Fruit fly (Drosophila melanogaster): ENCODE data around the gene CG42654.

The CG42654 gene

DNA sequence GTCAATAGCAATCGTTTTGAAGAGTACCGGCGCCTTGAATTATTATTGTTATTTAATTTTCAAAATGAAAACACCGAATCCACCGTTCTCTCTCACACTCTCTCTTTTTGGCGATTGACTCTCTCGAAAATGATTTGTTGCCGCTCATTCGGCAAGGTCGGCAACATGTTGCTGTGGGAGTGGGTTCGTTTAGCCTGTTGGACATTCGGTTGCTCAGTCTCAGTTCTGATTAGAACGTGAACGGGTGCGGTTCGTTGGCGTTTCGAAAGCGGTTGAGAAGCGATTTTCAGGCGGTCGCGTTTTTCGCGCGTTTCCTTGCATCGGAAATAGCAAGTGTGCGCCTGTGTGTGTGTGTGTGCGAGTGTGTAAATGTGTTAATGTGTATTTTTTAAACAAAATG is 15.3 kb downstream of the CG42654 start, which contains the start of gene Ac76E (continued):
- TF ChIP-seq ab (GFP tag; optimal IDR thresholded peaks at IDR 0.05) (no peak), gro (GFP tag; optimal IDR thresholded peaks at IDR 0.05) (peak; percentile 80), CG12769 (tag; optimal IDR thresholded peaks at IDR 0.05) (peak; percentile 65), CG13894 (tag; optimal IDR thresholded peaks at IDR 0.05) (peak; percentile 9), CG9609 (GFP tag; optimal IDR thresholded peaks at IDR 0.05) (no peak), CG8944 (GFP tag; optimal IDR thresholded peaks at IDR 0.05) (no peak), CG33557 (GFP tag; optimal IDR thresholded peaks at IDR 0.05) (no peak), gsb (GFP tag; IDR thresholded peaks at IDR 0.05) (no peak), CG6791 (GFP tag; IDR thresholded peaks at IDR 0.05; ENCODE audit: partially characterized antibody) (no peak), CG13624 (GFP tag; optimal IDR thresholded peaks at IDR 0.05) (peak; percentile 14), Ets65A (GFP tag) (no peak), HLHmδ (GFP tag; optimal IDR thresholded peaks at IDR 0.05) (no peak), ewg (GFP tag; optimal IDR thresholded peaks at IDR 0.05) (no peak), CG16779 (GFP tag; IDR thresholded peaks at IDR 0.05) (no peak), NC2α (GFP tag; optimal IDR thresholded peaks at IDR 0.05) (no peak), abd-A (tag; optimal IDR thresholded peaks at IDR 0.05) (peak; percentile 59), Asciz (GFP tag; optimal IDR thresholded peaks at IDR 0.05) (no peak), ftz-f1 (GFP tag; optimal IDR thresholded peaks at IDR 0.05) (peak; percentile 93), CG8359 (GFP tag; optimal IDR thresholded peaks at IDR 0.05; ENCODE audit: borderline replicate concordance) (peak; percentile 99), CG10654 (GFP tag; optimal IDR thresholded peaks at IDR 0.05) (no peak), wdn (GFP tag; IDR thresholded peaks at IDR 0.05) (no peak), CG7987 (GFP tag; optimal IDR thresholded peaks at IDR 0.05) (peak; percentile 1), stc (GFP tag; IDR thresholded peaks at IDR 0.05) (peak; percentile 19; the same call in 1 of the 2 replicates), caup (GFP tag; optimal IDR thresholded peaks at IDR 0.05; ENCODE audit: severe bottlenecking) (peak; percentile 32), Hr3 (GFP tag; optimal IDR thresholded peaks at IDR 0.05) (no peak), CG8290 (GFP tag; optimal IDR thresholded peaks at IDR 0.05) (no peak), CG8290 (tag; optimal IDR thresholded peaks at IDR 0.05) (peak in 1 of 2 experiments; percentile 73), HmgD (GFP tag; optimal IDR thresholded peaks at IDR 0.05) (no peak), cwo (GFP tag; optimal IDR thresholded peaks at IDR 0.05) (peak; percentile 35), NC2β (GFP tag; optimal IDR thresholded peaks at IDR 0.05) (no peak), CG7372 (GFP tag; IDR thresholded peaks at IDR 0.05) (no peak), tgo (GFP tag; IDR thresholded peaks at IDR 0.05) (no peak), CG17568 (GFP tag; optimal IDR thresholded peaks at IDR 0.05) (no peak), Fer1 (GFP tag; optimal IDR thresholded peaks at IDR 0.05) (peak; percentile 40), CG15011 (GFP tag; optimal IDR thresholded peaks at IDR 0.05) (no peak), Sox100B (GFP tag; optimal IDR thresholded peaks at IDR 0.05) (no peak), CG18011 (GFP tag; optimal IDR thresholded peaks at IDR 0.05) (no peak), btn (GFP tag; optimal IDR thresholded peaks at IDR 0.05) (no peak), jigr1 (GFP tag; IDR thresholded peaks at IDR 0.05) (no peak), Lhr (GFP tag; optimal IDR thresholded peaks at IDR 0.05) (no peak), Lim3 (GFP tag; IDR thresholded peaks at IDR 0.05) (no peak), CG16863 (GFP tag; optimal IDR thresholded peaks at IDR 0.05) (no peak), Atf6 (GFP tag; IDR thresholded peaks at IDR 0.05) (peak; percentile 64), CG15479 (GFP tag; optimal IDR thresholded peaks at IDR 0.05) (no peak), odd (GFP tag; optimal IDR thresholded peaks at IDR 0.05) (no peak), inv (GFP tag; IDR thresholded peaks at IDR 0.05; ENCODE audit: partially characterized antibody) (no peak), CG6654 (GFP tag; optimal IDR thresholded peaks at IDR 0.05) (no peak), NK7.1 (GFP tag; optimal IDR thresholded peaks at IDR 0.05) (no peak), vfl (GFP tag; optimal IDR thresholded peaks at IDR 0.05) (no peak), CG12236 (GFP tag; optimal IDR thresholded peaks at IDR 0.05) (no peak), CG16813 (GFP tag; IDR thresholded peaks at IDR 0.05; ENCODE audit: partially characterized antibody) (no peak), chm (GFP tag; IDR thresholded peaks at IDR 0.05) (peak; percentile 34; the same call in 1 of the 2 replicates)

All from whole organism, embryonic.